Worm (Caenorhabditis elegans) whole organism, late embryonic: ENCODE data around the gene hid-1.

ENCODE experiments used
- ceh-48 ChIP-seq: sonication (generic microtip); optimal IDR thresholded peaks from 2 replicates; lab custom pipeline; 2016; ENCODE audit warnings: missing genetic modification characterization, inconsistent platforms, missing compliant biosample characterization
- che-1 ChIP-seq: sonication (generic microtip); optimal IDR thresholded peaks from 2 replicates; lab custom pipeline; 2016; ENCODE audit warnings: mild to moderate bottlenecking, missing genetic modification characterization, missing compliant biosample characterization
- elt-2 ChIP-seq: sonication (generic microtip); optimal IDR thresholded peaks from 2 replicates; lab custom pipeline; 2016; ENCODE audit warnings: missing genetic modification reagents, missing genetic modification characterization, missing compliant biosample characterization
- odd-2 ChIP-seq: sonication (generic microtip); optimal IDR thresholded peaks from 2 replicates; lab custom pipeline; 2017; ENCODE audit warnings: antibody characterized with exemption, mild to moderate bottlenecking, missing genetic modification characterization, missing compliant biosample characterization
- pqm-1 ChIP-seq: sonication (generic microtip); optimal IDR thresholded peaks from 2 replicates; lab custom pipeline; 2016; ENCODE audit warnings: missing genetic modification characterization, missing compliant biosample characterization
- sox-4 ChIP-seq: sonication (generic microtip); optimal IDR thresholded peaks from 2 replicates; lab custom pipeline; 2017; ENCODE audit warnings: mild to moderate bottlenecking, missing genetic modification characterization, inconsistent platforms, missing compliant biosample characterization
- tbx-7 ChIP-seq: sonication (generic microtip); optimal IDR thresholded peaks from 2 replicates; lab custom pipeline; 2016; ENCODE audit warnings: missing genotype, missing genetic modification characterization, missing compliant biosample characterization
- unc-42 ChIP-seq: sonication (generic microtip); optimal IDR thresholded peaks from 2 replicates; lab custom pipeline; 2016; ENCODE audit warnings: missing genotype, missing genetic modification characterization, missing compliant biosample characterization
- unc-55 ChIP-seq: sonication (generic microtip); optimal IDR thresholded peaks from 2 replicates; lab custom pipeline; 2017; ENCODE audit warnings: missing biosample characterization, missing genetic modification reagents, missing genetic modification characterization

- no peak for TF ChIP-seq unc-55 (GFP tag; lab: Kevin White, UChicago)
- no peak for TF ChIP-seq sox-4
- no peak for TF ChIP-seq tbx-7
- no peak for TF ChIP-seq elt-2 (tag; lab: Kevin White, UChicago)
- TF ChIP-seq ceh-48 (tag; lab: Kevin White, UChicago): no peak
- TF ChIP-seq unc-42: peak; percentile 60
- no peak for TF ChIP-seq pqm-1 (tag; lab: Kevin White, UChicago)
- no peak for TF ChIP-seq che-1
- no peak for TF ChIP-seq odd-2
Measured at ce11 chrX:2494296-2494695, 5.4 kb downstream of the hid-1 start.
